Worm (Caenorhabditis elegans): ENCODE results near the gene tsp-5.

- TF ChIP-seq cog-1 (tag; optimal IDR thresholded peaks at IDR 0.05) = no peak
- TF ChIP-seq klf-2 (GFP tag; conservative IDR thresholded peaks at IDR 0.05) = no peak
- no peak for TF ChIP-seq T22C8.4 (GFP tag; IDR thresholded peaks at IDR 0.05)
- no peak for TF ChIP-seq tab-1 (GFP tag; IDR thresholded peaks at IDR 0.05)
- no peak for TF ChIP-seq ztf-23 (GFP tag; IDR thresholded peaks at IDR 0.05)
- TF ChIP-seq med-1 (GFP tag; optimal IDR thresholded peaks at IDR 0.05; ENCODE audit: insufficient read depth) = no peak
Measured at ce11 chrIV:13636975-13637374, 45.4 kb upstream of the tsp-5 start, which contains the start of gene C08F11.7.
